Worm (Caenorhabditis elegans) whole organism, L4 larva: Measurements from ENCODE around the gene T22C8.6.
A peak's percentile ranks its signal among the peaks of the same experiment; 100 is the strongest.

Source experiments
- ceh-44 ChIP-seq: fragments of 200-800 bp; sonication (Bioruptor generic); IDR thresholded peaks from 2 replicates; pipeline ENCODE4 v1.3.6; 2022; ENCODE audit warnings: missing genetic modification reagents, missing genetic modification characterization, missing compliant biosample characterization
- mdl-1 ChIP-seq, 2 experiments: fragments of 150-350 bp in 1 of 2; sonication (generic microtip) in 1 of 2; optimal IDR thresholded peaks; 2 replicates each; lab custom pipeline; 2014 to 2017; ENCODE audit warnings: missing biosample characterization in 2 of 2, missing genetic modification characterization in 2 of 2
- nhr-76 ChIP-seq: fragments of 150-350 bp; optimal IDR thresholded peaks from 2 replicates; lab custom pipeline; 2014; ENCODE audit warnings: missing biosample characterization, missing genetic modification characterization
- pha-4 ChIP-seq, 2 experiments: fragments of 150-350 bp in 1 of 2; fragments of 200-800 bp in 1 of 2; sonication (Bioruptor generic) in 1 of 2; IDR thresholded peaks in 1 of 2; optimal IDR thresholded peaks in 1 of 2; 2 replicates each; pipeline versions ENCODE4 v1.3.6 to Lab custom; 2014 to 2022; ENCODE audit warnings: missing genetic modification characterization in 2 of 2, missing genetic modification reagents in 2 of 2, missing biosample characterization in 1 of 2, missing compliant biosample characterization in 1 of 2
- unc-39 ChIP-seq: sonication (generic microtip); optimal IDR thresholded peaks from 2 replicates; lab custom pipeline; 2017; ENCODE audit warnings: missing biosample characterization, missing genetic modification characterization
- zfp-3 ChIP-seq: fragments of 200-800 bp; sonication (Bioruptor generic); conservative IDR thresholded peaks from 2 replicates; pipeline ENCODE4 v1.3.6; 2022; ENCODE audit warnings: missing genetic modification reagents, missing genetic modification characterization, missing compliant biosample characterization

- peak; percentile 46; the same call in 1 of the 2 replicates for TF ChIP-seq pha-4 (GFP tag; IDR thresholded peaks at IDR 0.05; lab: Robert Waterston, UW)
- no peak for TF ChIP-seq pha-4 (tag; optimal IDR thresholded peaks at IDR 0.05; lab: Kevin White, UChicago)
- TF ChIP-seq nhr-76: no peak
- no peak for TF ChIP-seq mdl-1 (tag; optimal IDR thresholded peaks at IDR 0.05; lab: Kevin White, UChicago)
- no peak for TF ChIP-seq zfp-3 (GFP tag; lab: Robert Waterston, UW)
- no peak for TF ChIP-seq unc-39 (tag; lab: Kevin White, UChicago)
- no peak for TF ChIP-seq ceh-44 (GFP tag; lab: Robert Waterston, UW)
Measured at ce11 chrII:8603567-8604359, 26.3 kb downstream of the T22C8.6 start, which contains the start of gene suf-1.
